Worm (Caenorhabditis elegans): ENCODE measurements around the gene F18A12.2.

- no peak for TF ChIP-seq hnd-1 (tag; optimal IDR thresholded peaks at IDR 0.05)
- TF ChIP-seq aly-1 (tag; optimal IDR thresholded peaks at IDR 0.05): no peak
Observed at ce11 chrII:3452421-3452820, 37.8 kb downstream of the F18A12.2 start, which contains the start of gene C16C8.12.

Data from whole organism, early embryonic.